Worm (Caenorhabditis elegans) whole organism, mixed stage, embryonic: ENCODE measurements around the gene srx-97.

Experiments used
- M03D4.4 ChIP-seq: sonication (generic microtip); optimal IDR thresholded peaks from 2 replicates; lab custom pipeline; 2017; ENCODE audit warnings: mild to moderate bottlenecking, missing genetic modification characterization, missing compliant biosample characterization
- bed-3 ChIP-seq: fragments of 200-800 bp; sonication (Bioruptor generic); optimal IDR thresholded peaks from 3 replicates; lab custom pipeline; 2018; ENCODE audit warnings: mild to moderate bottlenecking, missing genetic modification characterization, moderate library complexity, missing compliant biosample characterization
- blmp-1 ChIP-seq: fragments of 150-350 bp; optimal IDR thresholded peaks from 2 replicates; lab custom pipeline; 2014; ENCODE audit warnings: missing biosample characterization, missing genetic modification characterization
- ceh-39 ChIP-seq: fragments of 150-350 bp; optimal IDR thresholded peaks from 2 replicates; lab custom pipeline; 2014; ENCODE audit warnings: missing biosample characterization, missing genetic modification characterization
- ceh-83 ChIP-seq: fragments of 200-800 bp; sonication (Bioruptor generic); optimal IDR thresholded peaks from 2 replicates; lab custom pipeline; 2018; ENCODE audit warnings: mild to moderate bottlenecking, missing genetic modification characterization, missing compliant biosample characterization
- ces-1 ChIP-seq: fragments of 150-350 bp; optimal IDR thresholded peaks from 2 replicates; lab custom pipeline; 2014; ENCODE audit warnings: missing biosample characterization, missing genetic modification reagents, missing genetic modification characterization
- cnd-1 ChIP-seq: fragments of 200-800 bp; sonication (Bioruptor generic); optimal IDR thresholded peaks from 2 replicates; lab custom pipeline; 2018; ENCODE audit warnings: mild to moderate bottlenecking, missing genetic modification characterization, missing compliant biosample characterization
- drap-1 ChIP-seq: fragments of 200-800 bp; sonication (Bioruptor generic); optimal IDR thresholded peaks from 3 replicates; lab custom pipeline; 2018; ENCODE audit warnings: mild to moderate bottlenecking, missing genetic modification characterization, missing compliant biosample characterization
- elt-1 ChIP-seq: sonication (generic microtip); optimal IDR thresholded peaks from 2 replicates; lab custom pipeline; 2017; ENCODE audit warnings: missing genetic modification characterization, mild to moderate bottlenecking, missing compliant biosample characterization, antibody characterized with exemption, moderate library complexity, borderline replicate concordance; ENCODE audit not compliant: insufficient read depth
- elt-3 ChIP-seq: fragments of 150-350 bp; optimal IDR thresholded peaks from 2 replicates; lab custom pipeline; 2014; ENCODE audit warnings: missing biosample characterization, missing genetic modification characterization
- flh-1 ChIP-seq: fragments of 200-800 bp; sonication (Bioruptor generic); optimal IDR thresholded peaks from 2 replicates; lab custom pipeline; 2018; ENCODE audit warnings: mild to moderate bottlenecking, missing genetic modification characterization, moderate library complexity, missing compliant biosample characterization
- hlh-1 ChIP-seq: fragments of 150-350 bp; optimal IDR thresholded peaks from 2 replicates; lab custom pipeline; 2014; ENCODE audit warnings: missing biosample characterization, missing genetic modification reagents, missing genetic modification characterization
- lin-13 ChIP-seq: fragments of 150-350 bp; optimal IDR thresholded peaks from 2 replicates; lab custom pipeline; 2014; ENCODE audit warnings: missing biosample characterization, missing genetic modification characterization
- lin-32 ChIP-seq: fragments of 200-800 bp; sonication (Bioruptor generic); optimal IDR thresholded peaks from 2 replicates; lab custom pipeline; 2018; ENCODE audit warnings: mild to moderate bottlenecking, missing genetic modification characterization, missing compliant biosample characterization
- lsy-2 ChIP-seq: fragments of 150-350 bp; optimal IDR thresholded peaks from 2 replicates; lab custom pipeline; 2014; ENCODE audit warnings: missing biosample characterization, missing genetic modification characterization
- mab-5 ChIP-seq: fragments of 150-350 bp; optimal IDR thresholded peaks from 2 replicates; lab custom pipeline; 2014; ENCODE audit warnings: missing biosample characterization, missing genetic modification characterization
- mep-1 ChIP-seq: fragments of 150-350 bp; optimal IDR thresholded peaks from 2 replicates; lab custom pipeline; 2017; ENCODE audit warnings: missing biosample characterization, missing genetic modification reagents, missing genetic modification characterization, inconsistent platforms
- mls-2 ChIP-seq: sonication (generic microtip); optimal IDR thresholded peaks from 2 replicates; lab custom pipeline; 2016; ENCODE audit warnings: mild to moderate bottlenecking, missing genetic modification characterization, moderate library complexity, missing compliant biosample characterization
- nhr-12 ChIP-seq: fragments of 150-350 bp; optimal IDR thresholded peaks from 2 replicates; lab custom pipeline; 2014; ENCODE audit warnings: missing biosample characterization, missing genetic modification characterization
- nhr-2 ChIP-seq: fragments of 150-350 bp; optimal IDR thresholded peaks from 2 replicates; lab custom pipeline; 2014; ENCODE audit warnings: missing biosample characterization, missing genetic modification characterization
- nhr-237 ChIP-seq: fragments of 150-350 bp; optimal IDR thresholded peaks from 2 replicates; lab custom pipeline; 2014; ENCODE audit warnings: missing biosample characterization, missing genetic modification characterization
- nhr-28 ChIP-seq: fragments of 150-350 bp; optimal IDR thresholded peaks from 2 replicates; lab custom pipeline; 2014; ENCODE audit warnings: missing biosample characterization, missing genetic modification characterization
- nhr-76 ChIP-seq: sonication (generic microtip); optimal IDR thresholded peaks from 2 replicates; lab custom pipeline; 2017; ENCODE audit warnings: missing biosample characterization, missing genetic modification characterization
- pha-4 ChIP-seq: fragments of 150-350 bp; optimal IDR thresholded peaks from 2 replicates; lab custom pipeline; 2018; ENCODE audit warnings: missing biosample characterization, missing genetic modification reagents, missing genetic modification characterization
- sem-2 ChIP-seq: fragments of 200-800 bp; sonication (Bioruptor generic); optimal IDR thresholded peaks from 2 replicates; lab custom pipeline; 2018; ENCODE audit warnings: mild to moderate bottlenecking, missing genetic modification characterization, missing compliant biosample characterization
- snpc-4 ChIP-seq: fragments of 150-350 bp; optimal IDR thresholded peaks from 2 replicates; lab custom pipeline; 2014; ENCODE audit warnings: missing biosample characterization, missing genetic modification characterization
- sptf-1 ChIP-seq: sonication (generic microtip); optimal IDR thresholded peaks from 2 replicates; lab custom pipeline; 2017; ENCODE audit warnings: mild to moderate bottlenecking, missing genetic modification characterization, moderate library complexity, missing compliant biosample characterization
- tbx-8 ChIP-seq: fragments of 200-800 bp; sonication (Bioruptor generic); optimal IDR thresholded peaks from 2 replicates; lab custom pipeline; 2018; ENCODE audit warnings: mild to moderate bottlenecking, missing genetic modification characterization, moderate library complexity, missing compliant biosample characterization
- unc-120 ChIP-seq: sonication (generic microtip); optimal IDR thresholded peaks from 2 replicates; lab custom pipeline; 2017; ENCODE audit warnings: missing genetic modification characterization, missing compliant biosample characterization; ENCODE audit not compliant: poor library complexity, severe bottlenecking
- unc-39 ChIP-seq: fragments of 150-350 bp; optimal IDR thresholded peaks from 2 replicates; lab custom pipeline; 2014; ENCODE audit warnings: missing biosample characterization, missing genetic modification characterization
- zip-8 ChIP-seq: fragments of 150-350 bp; optimal IDR thresholded peaks from 2 replicates; lab custom pipeline; 2014; ENCODE audit warnings: missing biosample characterization, missing genetic modification characterization
- ztf-11 ChIP-seq: fragments of 150-350 bp; optimal IDR thresholded peaks from 2 replicates; lab custom pipeline; 2014; ENCODE audit warnings: missing biosample characterization, missing genetic modification characterization

Gene srx-97

DNA sequence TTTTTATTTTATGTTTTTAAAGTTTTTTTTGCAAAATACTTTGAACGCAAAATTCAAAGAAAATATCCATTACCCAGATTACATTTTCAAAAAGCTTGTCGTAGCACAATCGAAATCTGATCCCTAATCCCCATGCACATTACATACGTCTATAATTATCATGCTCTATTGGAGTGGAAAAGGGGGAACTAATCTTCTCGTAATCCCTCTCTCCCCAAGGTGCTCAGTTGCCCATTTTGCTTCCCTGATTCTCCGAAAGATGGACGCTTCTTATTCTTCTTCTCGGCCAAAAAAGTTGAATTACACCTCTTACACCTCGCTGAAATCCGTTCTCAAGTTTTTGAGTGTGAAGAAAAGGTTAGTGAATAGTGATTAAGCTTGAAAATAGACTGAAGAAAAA lies 41.8 kb upstream of the srx-97 start, which contains the start of gene fbxc-53:
Gene fbxc-53 (plus strand): TSS at position 245 of the 400 bp plus-strand sequence.
- TF ChIP-seq nhr-12 (tag; lab: Kevin White, UChicago) (no peak), unc-39 (tag; lab: Kevin White, UChicago) (no peak), sptf-1 (tag; lab: Kevin White, UChicago) (no peak), flh-1 (no peak), nhr-237 (no peak), mls-2 (tag; lab: Kevin White, UChicago) (no peak), ces-1 (GFP tag; lab: Kevin White, UChicago) (no peak), tbx-8 (GFP tag; lab: Kevin White, UChicago) (no peak), hlh-1 (tag; lab: Kevin White, UChicago) (no peak), elt-1 (tag; lab: Kevin White, UChicago) (no peak), lsy-2 (no peak), pha-4 (no peak), ztf-11 (tag; lab: Kevin White, UChicago) (no peak)

DNA sequence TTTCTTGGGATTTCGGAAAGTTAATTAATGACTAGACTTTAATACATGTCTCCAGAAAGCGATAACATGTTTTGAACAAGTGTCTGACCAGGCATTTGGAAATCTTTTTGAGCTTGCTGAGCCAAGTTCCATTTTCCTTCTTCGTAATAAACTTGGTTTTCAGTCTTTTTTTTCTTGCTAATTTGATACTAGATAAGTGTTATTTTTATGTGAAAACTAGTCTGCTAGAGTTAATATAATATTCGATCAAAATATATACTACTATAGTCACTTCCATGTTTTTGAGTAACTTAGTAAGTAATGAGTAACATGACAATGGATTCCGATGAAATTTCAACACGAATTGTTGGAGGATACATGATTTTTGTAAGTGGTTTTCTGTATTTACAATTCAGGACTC lies 40.0 kb upstream of the srx-97 start, which contains the start of gene srx-110:
Gene srx-110 (plus strand): TSS at position 301 of the 400 bp plus-strand sequence.
- no peak for TF ChIP-seq zip-8
- TF ChIP-seq hlh-1 (tag; lab: Kevin White, UChicago): no peak
- no peak for TF ChIP-seq ces-1 (GFP tag; lab: Kevin White, UChicago)
- TF ChIP-seq nhr-76 (tag; lab: Kevin White, UChicago): no peak
- no peak for TF ChIP-seq mls-2 (tag; lab: Kevin White, UChicago)
- no peak for TF ChIP-seq blmp-1
- TF ChIP-seq unc-39 (tag; lab: Kevin White, UChicago): no peak
- no peak for TF ChIP-seq flh-1
- no peak for TF ChIP-seq nhr-237
- no peak for TF ChIP-seq cnd-1 (tag; lab: Kevin White, UChicago)
- no peak for TF ChIP-seq nhr-2 (tag; lab: Kevin White, UChicago)
- TF ChIP-seq, all 35 proteins: peak for 0

DNA sequence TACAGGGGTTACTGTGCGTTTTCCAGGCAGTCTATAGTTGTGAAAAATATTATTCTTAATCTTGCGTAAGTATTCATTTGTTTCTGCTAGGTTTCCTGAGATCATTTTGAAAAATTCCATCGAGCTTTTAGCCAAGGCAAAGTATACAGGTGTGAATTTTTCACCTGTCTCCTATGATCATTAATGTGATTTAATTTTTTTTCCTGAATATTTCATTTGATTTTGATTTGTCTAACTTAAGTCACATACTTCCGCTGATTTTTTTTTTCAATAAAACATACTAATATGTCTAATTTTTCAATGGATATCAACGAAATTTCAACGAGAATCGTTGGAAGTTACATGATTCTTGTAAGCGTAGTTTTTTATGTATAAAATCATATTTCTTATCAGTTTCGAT lies 36.1 kb upstream of the srx-97 start, which contains the start of gene srx-108:
Gene srx-108 (plus strand): TSS at position 301 of the 400 bp plus-strand sequence.
- TF ChIP-seq ceh-83: no peak
- no peak for TF ChIP-seq M03D4.4 (tag; lab: Kevin White, UChicago)
- no peak for TF ChIP-seq lin-32 (GFP tag; lab: Kevin White, UChicago)
- no peak for TF ChIP-seq tbx-8 (GFP tag; lab: Kevin White, UChicago)
- no peak for TF ChIP-seq zip-8
- TF ChIP-seq ceh-39: no peak
- no peak for TF ChIP-seq lin-13
- TF ChIP-seq hlh-1 (tag; lab: Kevin White, UChicago): no peak
- no peak for TF ChIP-seq bed-3 (GFP tag; lab: Kevin White, UChicago)
- TF ChIP-seq nhr-2 (tag; lab: Kevin White, UChicago): no peak
- no peak for TF ChIP-seq flh-1
- no peak for TF ChIP-seq nhr-12 (tag; lab: Kevin White, UChicago)
- TF ChIP-seq snpc-4 (tag; lab: Kevin White, UChicago): no peak
- TF ChIP-seq nhr-28 (tag; lab: Kevin White, UChicago): no peak
- TF ChIP-seq sem-2 (GFP tag; lab: Kevin White, UChicago): no peak
- TF ChIP-seq unc-120: no peak
- no peak for TF ChIP-seq mep-1 (tag; lab: Kevin White, UChicago)

DNA sequence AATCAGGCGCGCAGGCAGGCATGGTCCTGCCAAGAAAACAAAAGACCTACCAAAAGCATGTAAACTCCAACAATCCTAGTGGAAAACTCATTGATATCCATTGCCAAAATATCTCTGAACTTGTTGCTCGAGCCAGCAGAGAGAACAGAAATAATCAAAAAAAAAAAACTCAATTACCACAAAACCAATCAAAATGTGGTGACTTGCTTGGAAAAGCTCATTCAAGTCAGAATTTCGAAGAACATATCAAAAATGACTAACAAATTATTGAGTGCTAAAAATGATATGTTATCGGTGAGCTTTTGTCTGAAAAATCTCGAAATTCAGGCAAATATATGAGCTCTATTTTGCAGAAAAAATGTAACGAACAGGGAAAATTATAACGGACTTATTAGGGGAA lies 32.1 kb upstream of the srx-97 start, which contains the start of gene srx-105:
Gene srx-105 (minus strand): TSS at position 101 of the 400 bp plus-strand sequence.
- no peak for TF ChIP-seq unc-39 (tag; lab: Kevin White, UChicago)
- no peak for TF ChIP-seq elt-3
- TF ChIP-seq pha-4: no peak
- no peak for TF ChIP-seq drap-1 (GFP tag; lab: Kevin White, UChicago)
- no peak for TF ChIP-seq lsy-2
- no peak for TF ChIP-seq M03D4.4 (tag; lab: Kevin White, UChicago)
- TF ChIP-seq blmp-1: no peak
- TF ChIP-seq sem-2 (GFP tag; lab: Kevin White, UChicago): no peak
- TF ChIP-seq lin-13: no peak
- no peak for TF ChIP-seq hlh-1 (tag; lab: Kevin White, UChicago)

DNA sequence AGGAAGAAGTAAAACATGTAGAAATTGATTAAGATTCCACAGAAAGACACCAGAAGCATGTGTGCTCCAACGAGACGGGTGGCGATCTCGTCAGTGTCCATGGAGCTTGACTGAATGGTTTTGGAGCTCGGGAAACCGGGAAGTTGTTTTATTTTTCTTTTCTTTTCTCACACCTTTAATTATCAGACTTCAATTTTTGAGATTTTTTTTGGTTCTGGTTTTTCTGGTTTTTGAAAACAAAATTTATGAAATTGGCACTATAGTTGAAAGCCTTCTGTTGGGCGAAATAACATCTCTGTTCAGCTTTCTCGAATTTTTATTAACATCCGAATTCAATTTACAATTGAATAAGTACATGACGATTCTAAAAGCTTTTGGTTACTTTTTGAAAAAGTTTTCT lies 30.4 kb upstream of the srx-97 start, which contains the start of gene srx-104:
Gene srx-104 (minus strand): TSS at position 101 of the 400 bp plus-strand sequence.
- TF ChIP-seq ztf-11 (tag; lab: Kevin White, UChicago) (no peak), ceh-39 (no peak), lsy-2 (no peak), unc-120 (no peak), hlh-1 (tag; lab: Kevin White, UChicago) (no peak), ceh-83 (no peak), drap-1 (GFP tag; lab: Kevin White, UChicago) (no peak), unc-39 (tag; lab: Kevin White, UChicago) (no peak), mab-5 (tag; lab: Kevin White, UChicago) (no peak), blmp-1 (no peak), flh-1 (no peak)
